Fruit fly (Drosophila melanogaster): ENCODE results near the gene Naprt.
A peak's percentile ranks its signal among the peaks of the same experiment; 100 is the strongest.

DNA sequence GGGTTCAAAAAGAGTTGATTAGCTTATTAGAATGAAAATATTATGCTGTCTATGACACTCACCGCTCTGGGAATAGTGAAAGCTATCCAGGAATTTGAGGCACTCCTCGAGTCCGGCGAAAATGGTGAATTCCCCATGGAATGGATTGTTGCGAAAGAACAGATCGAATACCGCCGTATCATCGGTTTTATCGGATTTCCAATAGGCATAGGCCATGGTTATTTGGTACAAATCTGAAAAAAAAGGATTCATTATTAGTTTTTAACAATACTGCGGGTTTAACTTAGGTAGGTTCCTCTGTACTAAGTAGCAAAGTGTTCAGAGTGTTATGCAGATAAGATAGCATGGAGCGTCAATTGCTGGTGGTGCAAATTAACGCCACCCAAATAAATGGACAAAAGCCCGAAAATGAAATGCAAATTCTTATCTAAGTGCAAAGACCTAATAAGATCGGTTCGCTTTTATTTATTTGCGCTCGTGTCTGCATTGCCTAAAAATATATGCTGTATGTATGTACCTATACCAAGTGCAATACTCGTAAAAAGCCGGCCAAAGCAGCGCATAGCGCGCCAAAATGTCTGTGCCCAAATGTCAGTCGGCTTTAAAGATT lies 2.1 kb downstream of the Naprt start:
- TF ChIP-seq tll (GFP tag; optimal IDR thresholded peaks at IDR 0.05) (no peak), mld (GFP tag; IDR thresholded peaks at IDR 0.05; ENCODE audit: partially characterized antibody) (no peak), jumu (GFP tag; optimal IDR thresholded peaks at IDR 0.05) (no peak), CG3163 (GFP tag; optimal IDR thresholded peaks at IDR 0.05) (no peak), zen (tag; optimal IDR thresholded peaks at IDR 0.05) (no peak), CG1603 (tag; optimal IDR thresholded peaks at IDR 0.05) (no peak), fru (optimal IDR thresholded peaks at IDR 0.05) (no peak), corto (GFP tag; optimal IDR thresholded peaks at IDR 0.05) (no peak), Dip3 (GFP tag; optimal IDR thresholded peaks at IDR 0.05) (no peak), tx (GFP tag; optimal IDR thresholded peaks at IDR 0.05) (no peak), CG14441 (GFP tag; IDR thresholded peaks at IDR 0.05) (peak; percentile 39; the same call in 1 of the 2 replicates)
